Worm (Caenorhabditis elegans) whole organism, L4 larva: Measurements from ENCODE around the gene F08G12.11.
A peak's percentile ranks its signal among the peaks of the same experiment; 100 is the strongest.

Experiments
- D1046.2 ChIP-seq: fragments of 200-800 bp; sonication (Bioruptor generic); IDR thresholded peaks from 2 replicates; pipeline ENCODE4 v1.3.6; 2022; ENCODE audit warnings: missing genetic modification characterization, missing compliant biosample characterization
- F26F4.8 ChIP-seq: fragments of 200-800 bp; sonication (Bioruptor generic); conservative IDR thresholded peaks from 2 replicates; pipeline ENCODE4 v1.3.6; 2022; ENCODE audit warnings: missing genetic modification characterization, missing compliant biosample characterization
- R02D3.7 ChIP-seq: fragments of 150-350 bp; sonication (generic microtip); optimal IDR thresholded peaks from 3 replicates; lab custom pipeline; 2014; ENCODE audit warnings: missing biosample characterization, missing genetic modification characterization
- Y105C5A.15 ChIP-seq: fragments of 200-800 bp; sonication (Bioruptor generic); IDR thresholded peaks from 2 replicates; pipeline ENCODE4 v1.3.6; 2022; ENCODE audit warnings: missing genetic modification characterization, missing compliant biosample characterization
- Y48G9A.11 ChIP-seq: fragments of 200-800 bp; sonication (Bioruptor generic); IDR thresholded peaks from 2 replicates; pipeline ENCODE4 v1.3.6; 2022; ENCODE audit warnings: missing genetic modification reagents, missing genetic modification characterization, missing compliant biosample characterization
- ZK546.5 ChIP-seq, 2 experiments: sonication (generic microtip); optimal IDR thresholded peaks; 2 replicates each; lab custom pipeline; 2017; ENCODE audit warnings: missing biosample characterization in 2 of 2, missing genetic modification characterization in 2 of 2
- aha-1 ChIP-seq: fragments of 150-350 bp; peaks from one replicate; lab custom pipeline; 2014; ENCODE audit warnings: missing biosample characterization, missing genetic modification characterization
- ama-1 ChIP-seq: fragments of 150-350 bp; optimal IDR thresholded peaks from 2 replicates; lab custom pipeline; 2014; ENCODE audit warnings: inconsistent platforms, mixed read lengths
- attf-4 ChIP-seq: sonication (generic microtip); optimal IDR thresholded peaks from 3 replicates; lab custom pipeline; 2017; ENCODE audit warnings: missing biosample characterization, missing genetic modification characterization
- ceh-20 ChIP-seq: fragments of 200-800 bp; sonication (Bioruptor generic); IDR thresholded peaks from 2 replicates; pipeline ENCODE4 v1.3.6; 2022; ENCODE audit warnings: missing genetic modification reagents, missing genetic modification characterization, missing compliant biosample characterization
- ceh-82 ChIP-seq: sonication (generic microtip); optimal IDR thresholded peaks from 2 replicates; lab custom pipeline; 2017; ENCODE audit warnings: missing biosample characterization, missing genetic modification characterization
- cey-2 ChIP-seq: sonication (generic microtip); optimal IDR thresholded peaks from 3 replicates; lab custom pipeline; 2017; ENCODE audit warnings: missing genetic modification characterization, mild to moderate bottlenecking, missing compliant biosample characterization, antibody characterized with exemption, borderline replicate concordance; ENCODE audit not compliant: insufficient read depth
- daf-16 ChIP-seq, 3 experiments: sonication (generic microtip); optimal IDR thresholded peaks; 2 replicates each; lab custom pipeline; 2016 to 2017; ENCODE audit warnings: missing genetic modification characterization in 3 of 3, missing genetic modification reagents in 3 of 3, mild to moderate bottlenecking in 2 of 3, missing compliant biosample characterization in 2 of 3, missing biosample characterization in 1 of 3, moderate library complexity in 1 of 3
- dmd-6 ChIP-seq: fragments of 200-800 bp; sonication (Bioruptor generic); IDR thresholded peaks from 2 replicates; pipeline ENCODE4 v1.3.6; 2022; ENCODE audit warnings: missing genetic modification reagents, missing genetic modification characterization, missing compliant biosample characterization
- dpl-1 ChIP-seq: fragments of 150-350 bp; optimal IDR thresholded peaks from 2 replicates; lab custom pipeline; 2014; ENCODE audit warnings: missing biosample characterization, missing genetic modification reagents, missing genetic modification characterization
- dve-1 ChIP-seq: sonication (generic microtip); optimal IDR thresholded peaks from 2 replicates; lab custom pipeline; 2017; ENCODE audit warnings: antibody characterized with exemption, mild to moderate bottlenecking, missing genetic modification characterization, missing compliant biosample characterization; ENCODE audit not compliant: insufficient read depth
- egl-27 ChIP-seq: sonication (generic microtip); optimal IDR thresholded peaks from 3 replicates; lab custom pipeline; 2017; ENCODE audit warnings: missing biosample characterization, missing genetic modification reagents, missing genetic modification characterization
- gei-8 ChIP-seq: fragments of 200-800 bp; sonication (Bioruptor generic); optimal IDR thresholded peaks from 2 replicates; lab custom pipeline; 2018; ENCODE audit warnings: mild to moderate bottlenecking, missing genetic modification characterization, missing compliant biosample characterization
- hlh-11 ChIP-seq: fragments of 200-800 bp; sonication (Bioruptor generic); optimal IDR thresholded peaks from 2 replicates; lab custom pipeline; 2018; ENCODE audit warnings: mild to moderate bottlenecking, missing genetic modification characterization, missing compliant biosample characterization
- jun-1 ChIP-seq: fragments of 150-350 bp; optimal IDR thresholded peaks from 2 replicates; lab custom pipeline; 2014; ENCODE audit warnings: missing biosample characterization, missing genetic modification reagents, missing genetic modification characterization
- lim-7 ChIP-seq: fragments of 200-800 bp; sonication (Bioruptor generic); IDR thresholded peaks from 2 replicates; pipeline ENCODE4 v1.3.6; 2022; ENCODE audit warnings: missing genetic modification characterization, missing compliant biosample characterization
- lin-1 ChIP-seq: fragments of 200-800 bp; sonication (Bioruptor generic); IDR thresholded peaks from 2 replicates; pipeline ENCODE4 v1.3.6; 2022; ENCODE audit warnings: missing genetic modification reagents, missing genetic modification characterization, missing compliant biosample characterization
- lin-15B ChIP-seq: fragments of 150-350 bp; sonication (generic microtip); optimal IDR thresholded peaks from 3 replicates; lab custom pipeline; 2014; ENCODE audit warnings: missing biosample characterization, missing genetic modification characterization
- lin-29 ChIP-seq: fragments of 200-800 bp; sonication (Bioruptor generic); IDR thresholded peaks from 2 replicates; pipeline ENCODE4 v1.3.6; 2022; ENCODE audit warnings: missing genetic modification reagents, missing genetic modification characterization, missing compliant biosample characterization
- lin-38 ChIP-seq: fragments of 200-800 bp; sonication (Bioruptor generic); IDR thresholded peaks from 2 replicates; pipeline ENCODE4 v1.3.6; 2022; ENCODE audit warnings: missing genetic modification reagents, missing genetic modification characterization, missing compliant biosample characterization
- madf-5 ChIP-seq, 2 experiments: fragments of 200-800 bp; sonication (Bioruptor generic); IDR thresholded peaks; 2 replicates each; pipeline ENCODE4 v1.3.6; 2022; ENCODE audit warnings: missing compliant biosample characterization in 2 of 2, missing genetic modification characterization in 2 of 2
- mes-2 ChIP-seq: sonication (generic microtip); optimal IDR thresholded peaks from 2 replicates; lab custom pipeline; 2016; ENCODE audit warnings: missing genotype, mild to moderate bottlenecking, missing genetic modification characterization, missing compliant biosample characterization; ENCODE audit not compliant: poor library complexity, severe bottlenecking
- mxl-3 ChIP-seq: fragments of 200-800 bp; sonication (Bioruptor generic); optimal IDR thresholded peaks from 2 replicates; lab custom pipeline; 2018; ENCODE audit warnings: mild to moderate bottlenecking, missing genetic modification characterization, missing compliant biosample characterization
- nhr-10 ChIP-seq: fragments of 150-350 bp; optimal IDR thresholded peaks from 2 replicates; lab custom pipeline; 2014; ENCODE audit warnings: missing biosample characterization, missing genetic modification characterization
- nhr-28 ChIP-seq: fragments of 150-350 bp; optimal IDR thresholded peaks from 2 replicates; lab custom pipeline; 2014; ENCODE audit warnings: missing biosample characterization, missing genetic modification characterization
- nhr-77 ChIP-seq: fragments of 150-350 bp; optimal IDR thresholded peaks from 2 replicates; lab custom pipeline; 2014; ENCODE audit warnings: missing biosample characterization, missing genetic modification characterization
- php-3 ChIP-seq: fragments of 200-800 bp; sonication (Bioruptor generic); IDR thresholded peaks from 2 replicates; pipeline ENCODE4 v1.3.6; 2022; ENCODE audit warnings: missing genetic modification reagents, missing genetic modification characterization, missing compliant biosample characterization
- pqm-1 ChIP-seq: sonication (generic microtip); optimal IDR thresholded peaks from 2 replicates; lab custom pipeline; 2017; ENCODE audit warnings: missing biosample characterization, missing genetic modification characterization
- spr-3 ChIP-seq: fragments of 200-800 bp; sonication (Bioruptor generic); optimal IDR thresholded peaks from 2 replicates; lab custom pipeline; 2018; ENCODE audit warnings: mild to moderate bottlenecking, missing genetic modification characterization, missing compliant biosample characterization
- tag-97 ChIP-seq: fragments of 200-800 bp; sonication (Bioruptor generic); IDR thresholded peaks from 2 replicates; pipeline ENCODE4 v1.3.6; 2022; ENCODE audit warnings: missing genetic modification characterization, missing compliant biosample characterization
- tra-1 ChIP-seq: fragments of 200-800 bp; sonication (Bioruptor generic); IDR thresholded peaks from 2 replicates; pipeline ENCODE4 v1.3.6; 2022; ENCODE audit warnings: missing genetic modification reagents, missing genetic modification characterization, missing compliant biosample characterization
- vab-7 ChIP-seq: fragments of 200-800 bp; sonication (Bioruptor generic); IDR thresholded peaks from 2 replicates; pipeline ENCODE4 v1.3.6; 2022; ENCODE audit warnings: missing genetic modification reagents, missing genetic modification characterization, missing compliant biosample characterization
- zag-1 ChIP-seq: fragments of 150-350 bp; optimal IDR thresholded peaks from 2 replicates; lab custom pipeline; 2014; ENCODE audit warnings: missing biosample characterization, missing genetic modification characterization
- zip-2 ChIP-seq: fragments of 150-350 bp; optimal IDR thresholded peaks from 2 replicates; lab custom pipeline; 2014; ENCODE audit warnings: missing biosample characterization, missing genetic modification characterization

F08G12.11 gene

ce11 chrX:11286246-11286645 lies 29.1 kb downstream of the F08G12.11 start, which contains the start of gene F38B2.3:
TSS of gene F38B2.3 (minus strand) at chrX:11286346.
- TF ChIP-seq aha-1 (tag; lab: Kevin White, UChicago) (peak; percentile 43), dpl-1 (GFP tag; lab: Kevin White, UChicago) (no peak)
- TF ChIP-seq, all 104 proteins: peak for 1

DNA sequence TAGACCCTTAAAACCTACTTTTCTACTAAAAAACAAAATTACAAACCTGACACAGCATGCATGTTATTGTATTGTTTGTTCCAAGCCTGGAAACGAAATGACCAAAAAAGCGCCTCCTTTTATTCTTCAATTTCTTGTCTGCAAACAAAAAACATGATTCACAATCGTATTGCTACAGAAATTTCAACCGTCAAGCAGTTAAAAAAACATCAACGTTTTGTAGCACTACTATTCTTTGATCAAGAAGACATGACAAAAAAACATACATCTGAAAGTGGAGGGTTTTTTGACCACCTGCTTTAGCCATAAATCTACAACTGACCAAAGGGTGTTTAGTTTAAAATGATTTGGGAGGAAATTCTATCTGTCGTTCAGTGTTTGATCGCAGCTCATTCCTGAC lies 34.2 kb downstream of the F08G12.11 start, which contains the start of gene F38B2.6:
Gene F38B2.6, minus strand, starts transcription at position 101 of the 400 bp plus-strand sequence.
- TF ChIP-seq aha-1 (tag; lab: Kevin White, UChicago) (peak; percentile 26), egl-27 (tag; lab: Kevin White, UChicago) (no peak), lin-38 (GFP tag; lab: Robert Waterston, UW) (no peak), F26F4.8 (GFP tag; lab: Robert Waterston, UW) (no peak), Y48G9A.11 (GFP tag; lab: Robert Waterston, UW) (no peak), madf-5 (GFP tag; IDR thresholded peaks at IDR 0.05; lab: Robert Waterston, UW) (no peak), cey-2 (no peak), lin-15B (tag; lab: Kevin White, UChicago) (no peak)
- TF ChIP-seq, all 104 proteins: peak for 1

DNA sequence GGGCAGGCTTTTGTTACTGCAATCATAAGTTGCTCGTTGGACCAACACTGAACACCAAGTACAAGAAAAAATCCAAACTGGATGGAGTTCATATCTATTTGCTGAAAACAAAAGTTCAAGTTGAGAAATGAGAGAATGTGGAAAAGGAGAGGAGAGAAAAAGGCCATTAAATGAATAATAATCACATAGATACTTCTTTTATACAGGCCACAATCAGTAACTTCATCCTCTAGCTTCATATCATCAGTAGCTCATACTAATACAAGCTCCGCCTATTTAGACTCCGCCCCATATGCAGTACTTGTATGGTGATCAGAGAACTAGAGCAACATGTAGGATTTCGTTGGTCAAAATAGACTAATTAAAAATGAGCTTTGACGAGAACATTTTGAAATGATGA lies 36.1 kb downstream of the F08G12.11 start, which contains the start of gene F38B2.2:
Gene F38B2.2, minus strand, starts transcription at position 101 of the 400 bp plus-strand sequence.
- TF ChIP-seq Y105C5A.15 (GFP tag; lab: Robert Waterston, UW) (no peak), tag-97 (GFP tag; lab: Robert Waterston, UW) (no peak)

DNA sequence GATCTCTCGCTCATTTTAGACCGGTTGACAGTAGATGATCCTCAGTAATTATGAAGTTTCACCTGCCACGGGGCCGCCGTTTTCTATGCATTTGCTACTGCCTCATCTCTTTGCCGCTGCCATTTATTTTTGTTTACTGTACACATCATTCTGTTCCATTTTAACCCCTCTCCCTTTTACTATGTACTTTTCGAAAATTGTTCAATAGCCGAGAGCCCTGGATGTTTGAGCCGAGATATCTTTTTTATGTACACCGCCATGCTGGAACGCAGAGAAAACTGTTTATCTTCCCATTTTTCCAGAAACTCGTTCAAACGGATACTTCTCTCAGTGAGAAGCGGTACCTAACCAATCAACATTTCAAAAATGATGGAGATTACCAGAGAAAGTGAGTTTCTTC lies 44.5 kb downstream of the F08G12.11 start, which contains the start of gene ifa-1:
Gene ifa-1, plus strand, starts transcription at position 301 of the 400 bp plus-strand sequence.
- TF ChIP-seq ceh-20 (GFP tag; lab: Robert Waterston, UW) (no peak), tra-1 (no peak), D1046.2 (GFP tag; lab: Robert Waterston, UW) (no peak), gei-8 (GFP tag; lab: Kevin White, UChicago) (no peak), R02D3.7 (tag; lab: Kevin White, UChicago) (no peak), vab-7 (GFP tag; lab: Robert Waterston, UW) (no peak)

DNA sequence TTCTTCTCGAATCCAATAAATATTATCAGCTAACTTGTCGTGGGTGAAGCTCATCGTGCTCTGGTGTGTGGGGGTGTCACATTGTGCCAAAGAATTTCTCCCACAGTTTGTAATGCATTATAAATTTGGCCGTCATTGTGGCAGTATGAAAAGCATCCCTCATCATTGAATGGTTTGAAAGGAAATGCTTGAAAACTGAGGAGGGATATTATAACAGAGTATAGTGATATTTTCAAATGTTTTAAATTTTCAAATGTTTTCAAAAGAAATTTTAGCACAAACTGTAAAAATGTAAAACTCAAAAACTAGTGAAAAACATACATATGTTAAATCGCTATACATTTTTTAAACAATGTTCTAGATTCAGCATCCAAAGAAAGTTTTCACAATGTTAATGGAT lies 46.4 kb downstream of the F08G12.11 start, which contains the start of gene C03A3.3:
Gene C03A3.3, minus strand, starts transcription at position 101 of the 400 bp plus-strand sequence.
- TF ChIP-seq cey-2 (no peak), attf-4 (no peak), ZK546.5 (tag; optimal IDR thresholded peaks at IDR 0.05; lab: Kevin White, UChicago) (no peak), mes-2 (no peak), lin-1 (GFP tag; lab: Robert Waterston, UW) (no peak), nhr-10 (tag; lab: Kevin White, UChicago) (no peak), spr-3 (GFP tag; lab: Kevin White, UChicago) (no peak), tag-97 (GFP tag; lab: Robert Waterston, UW) (no peak), zip-2 (no peak), ama-1 (lab: Kevin White, UChicago) (no peak), ceh-82 (tag; lab: Kevin White, UChicago) (no peak), jun-1 (no peak), lin-29 (GFP tag; lab: Robert Waterston, UW) (no peak), Y48G9A.11 (GFP tag; lab: Robert Waterston, UW) (no peak)

- no peak for TF ChIP-seq lim-7
Measured at ce11 chrX:11266711-11267110, 48.7 kb downstream of the F08G12.11 start, which contains the start of gene C03A3.9. TSS of gene C03A3.9 (plus strand) at chrX:11267011.

- TF ChIP-seq nhr-77 (tag; lab: Kevin White, UChicago) (peak; percentile 27), php-3 (GFP tag; lab: Robert Waterston, UW) (peak; percentile 48; the same call in 1 of the 2 replicates), dve-1 (tag; lab: Kevin White, UChicago) (peak; percentile 55), tra-1 (no peak), Y105C5A.15 (GFP tag; lab: Robert Waterston, UW) (no peak), dmd-6 (GFP tag; lab: Robert Waterston, UW) (peak; percentile 78), mxl-3 (GFP tag; lab: Kevin White, UChicago) (peak; percentile 60), nhr-28 (tag; lab: Kevin White, UChicago) (peak; percentile 75), hlh-11 (peak; percentile 69), pqm-1 (tag; lab: Kevin White, UChicago) (peak; percentile 83), zag-1 (tag; lab: Kevin White, UChicago) (no peak), daf-16 (GFP tag; optimal IDR thresholded peaks at IDR 0.05; lab: Kevin White, UChicago) (no peak), daf-16 (tag; optimal IDR thresholded peaks at IDR 0.05; lab: Kevin White, UChicago) (peak; percentile 95)
- TF ChIP-seq, all 104 proteins: peak for 9
Measured at ce11 chrX:11264715-11265114, 50.7 kb downstream of the F08G12.11 start.
